Worm (Caenorhabditis elegans): ENCODE data around the gene pde-4.

DNA sequence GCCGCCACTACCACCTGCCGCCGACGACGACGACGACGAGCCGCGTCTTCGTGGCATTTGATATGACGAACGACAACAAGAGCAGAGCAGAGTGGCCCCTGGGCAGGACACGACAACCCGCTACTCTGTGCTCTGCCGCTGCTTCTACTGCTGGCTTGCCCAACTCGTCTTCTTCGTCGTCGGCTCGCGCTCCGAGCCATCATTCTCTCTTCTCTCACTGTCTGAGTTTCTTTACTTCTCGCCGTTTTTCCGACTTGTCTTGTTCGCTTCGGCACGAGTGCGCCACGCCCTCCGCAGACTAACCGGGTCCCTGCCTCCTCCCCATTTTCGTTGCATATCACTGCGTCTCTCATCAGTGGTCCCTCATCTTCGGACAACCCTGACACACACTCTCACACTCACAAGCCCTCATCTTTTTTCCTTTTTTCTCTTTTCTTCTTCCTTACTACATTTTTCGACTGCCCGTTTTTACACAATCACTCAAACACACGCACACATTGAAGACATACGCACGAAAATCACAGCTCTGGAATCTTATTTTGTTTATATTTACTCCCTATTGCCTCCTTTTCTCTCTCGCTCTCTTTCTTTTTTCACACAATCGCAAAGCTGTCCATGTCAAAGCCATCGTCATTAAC is 8.9 kb downstream of the pde-4 start:
- TF ChIP-seq fkh-10 (GFP tag; optimal IDR thresholded peaks at IDR 0.05) (peak; percentile 73), mml-1 (tag; optimal IDR thresholded peaks at IDR 0.05) (no peak), lsy-12 (tag; optimal IDR thresholded peaks at IDR 0.05) (no peak), ZK546.5 (tag; optimal IDR thresholded peaks at IDR 0.05) (no peak), fos-1 (tag; optimal IDR thresholded peaks at IDR 0.05) (no peak), R02D3.7 (tag; optimal IDR thresholded peaks at IDR 0.05) (no peak), lin-39 (tag; optimal IDR thresholded peaks at IDR 0.05) (peak; percentile 91), ztf-4 (tag; optimal IDR thresholded peaks at IDR 0.05) (no peak)
